Worm (Caenorhabditis elegans): ENCODE measurements around the gene C17B7.12.

C17B7.12 gene

ce11 chrV:3388299-3388698, 35.3 kb downstream of the C17B7.12 start (continued):
- TF ChIP-seq ceh-8 (GFP tag; optimal IDR thresholded peaks at IDR 0.05) (no peak), fos-1 (tag; optimal IDR thresholded peaks at IDR 0.05) (no peak), nhr-19 (GFP tag; conservative IDR thresholded peaks at IDR 0.05) (peak; percentile 53), mep-1 (tag; optimal IDR thresholded peaks at IDR 0.05) (no peak), fkh-4 (tag; optimal IDR thresholded peaks at IDR 0.05; ENCODE audit: borderline replicate concordance) (no peak), sox-4 (tag; optimal IDR thresholded peaks at IDR 0.05) (no peak), nhr-20 (tag; optimal IDR thresholded peaks at IDR 0.05) (peak; percentile 60), blmp-1 (tag; optimal IDR thresholded peaks at IDR 0.05) (peak; percentile 26), zip-4 (GFP tag; optimal IDR thresholded peaks at IDR 0.05) (no peak), unc-86 (tag; optimal IDR thresholded peaks at IDR 0.05) (no peak), nhr-77 (tag; optimal IDR thresholded peaks at IDR 0.05) (no peak), C16A3.4 (tag; optimal IDR thresholded peaks at IDR 0.05) (no peak), grh-1 (GFP tag; IDR thresholded peaks at IDR 0.05) (no peak), unc-98 (GFP tag; IDR thresholded peaks at IDR 0.05) (no peak), ama-1 (optimal IDR thresholded peaks at IDR 0.05) (no peak), lin-35 (GFP tag; optimal IDR thresholded peaks at IDR 0.05) (peak in 1 of 2 experiments; percentile 14), aha-1 (tag; optimal IDR thresholded peaks at IDR 0.05) (no peak), mef-2 (tag; optimal IDR thresholded peaks at IDR 0.05) (no peak), efl-1 (optimal IDR thresholded peaks at IDR 0.05) (peak; percentile 15 to 17), efl-1 (GFP tag; optimal IDR thresholded peaks at IDR 0.05 in 1 of 2) (no peak), isw-1 (GFP tag; IDR thresholded peaks at IDR 0.05) (no peak), nhr-47 (tag; optimal IDR thresholded peaks at IDR 0.05) (peak; percentile 21), unc-130 (tag; optimal IDR thresholded peaks at IDR 0.05) (no peak), ceh-88 (GFP tag; IDR thresholded peaks at IDR 0.05) (no peak), rnt-1 (tag; optimal IDR thresholded peaks at IDR 0.05) (peak; percentile 58), swsn-7 (tag; optimal IDR thresholded peaks at IDR 0.05) (no peak), unc-62 (GFP tag; optimal IDR thresholded peaks at IDR 0.05) (no peak), nhr-71 (tag; optimal IDR thresholded peaks at IDR 0.05) (peak; percentile 52), mdl-1 (tag; optimal IDR thresholded peaks at IDR 0.05) (no peak), nhr-28 (tag; optimal IDR thresholded peaks at IDR 0.05) (no peak), elt-2 (tag; optimal IDR thresholded peaks at IDR 0.05) (no peak), ztf-4 (tag; optimal IDR thresholded peaks at IDR 0.05) (no peak), zag-1 (tag; optimal IDR thresholded peaks at IDR 0.05) (no peak), dsc-1 (tag; optimal IDR thresholded peaks at IDR 0.05) (no peak)

- peak; percentile 79 for TF ChIP-seq nhr-47 (tag; optimal IDR thresholded peaks at IDR 0.05)
- peak; percentile 27 to 63 (median 28) for TF ChIP-seq ceh-82 (tag; optimal IDR thresholded peaks at IDR 0.05)
- TF ChIP-seq egl-27 (tag; optimal IDR thresholded peaks at IDR 0.05): no peak
- TF ChIP-seq grh-1 (GFP tag; IDR thresholded peaks at IDR 0.05): peak; percentile 95
- TF ChIP-seq nhr-84 (tag; optimal IDR thresholded peaks at IDR 0.05): no peak
- no peak for TF ChIP-seq C04F5.9 (tag; optimal IDR thresholded peaks at IDR 0.05)
- no peak for TF ChIP-seq unc-98 (GFP tag; IDR thresholded peaks at IDR 0.05)
- TF ChIP-seq mdl-1 (tag; optimal IDR thresholded peaks at IDR 0.05): peak in 1 of 2 experiments; percentile 81
- peak; percentile 43 for TF ChIP-seq fos-1 (tag; optimal IDR thresholded peaks at IDR 0.05)
- no peak for TF ChIP-seq lin-39 (tag; optimal IDR thresholded peaks at IDR 0.05)
- peak; percentile 43 for TF ChIP-seq snpc-4 (tag; optimal IDR thresholded peaks at IDR 0.05)
- peak; percentile 78 for TF ChIP-seq C16A3.4 (tag; optimal IDR thresholded peaks at IDR 0.05)
- no peak for TF ChIP-seq nhr-11 (tag; optimal IDR thresholded peaks at IDR 0.05)
- TF ChIP-seq mep-1 (tag; optimal IDR thresholded peaks at IDR 0.05): peak; percentile 91
- TF ChIP-seq nhr-77 (tag; optimal IDR thresholded peaks at IDR 0.05): peak; percentile 73
- no peak for TF ChIP-seq ama-1 (optimal IDR thresholded peaks at IDR 0.05)
- TF ChIP-seq sup-37 (GFP tag; optimal IDR thresholded peaks at IDR 0.05): no peak
- peak; percentile 16 for TF ChIP-seq unc-86 (tag; optimal IDR thresholded peaks at IDR 0.05)
- no peak for TF ChIP-seq zip-4 (GFP tag; optimal IDR thresholded peaks at IDR 0.05)
- peak; percentile 81 for TF ChIP-seq nhr-90 (tag; optimal IDR thresholded peaks at IDR 0.05; ENCODE audit: poor library complexity)
- TF ChIP-seq ces-1 (GFP tag; optimal IDR thresholded peaks at IDR 0.05): no peak
- TF ChIP-seq lsy-2 (tag; optimal IDR thresholded peaks at IDR 0.05): peak; percentile 68 to 88
- no peak for TF ChIP-seq vab-15 (tag; optimal IDR thresholded peaks at IDR 0.05)
- peak; percentile 17 for TF ChIP-seq dsc-1 (tag; optimal IDR thresholded peaks at IDR 0.05)
- peak; percentile 85 for TF ChIP-seq F16B12.6 (tag; optimal IDR thresholded peaks at IDR 0.05)
- TF ChIP-seq lin-14 (GFP tag; optimal IDR thresholded peaks at IDR 0.05): peak; percentile 99
- TF ChIP-seq elt-3 (tag; optimal IDR thresholded peaks at IDR 0.05): peak in 3 of 6 experiments; percentile 5 to 87 (median 84)
- no peak for TF ChIP-seq alr-1 (tag; optimal IDR thresholded peaks at IDR 0.05; ENCODE audit: borderline replicate concordance)
- no peak for TF ChIP-seq C34B4.2 (tag; optimal IDR thresholded peaks at IDR 0.05)
- no peak for TF ChIP-seq fkh-4 (tag; optimal IDR thresholded peaks at IDR 0.05; ENCODE audit: borderline replicate concordance)
- TF ChIP-seq aly-2 (tag; optimal IDR thresholded peaks at IDR 0.05): no peak
Measured at ce11 chrV:3391005-3391404, 38.0 kb downstream of the C17B7.12 start.

Data from whole organism, L1 larva.